Worm (Caenorhabditis elegans): ENCODE data around the gene F41G3.3.

DNA sequence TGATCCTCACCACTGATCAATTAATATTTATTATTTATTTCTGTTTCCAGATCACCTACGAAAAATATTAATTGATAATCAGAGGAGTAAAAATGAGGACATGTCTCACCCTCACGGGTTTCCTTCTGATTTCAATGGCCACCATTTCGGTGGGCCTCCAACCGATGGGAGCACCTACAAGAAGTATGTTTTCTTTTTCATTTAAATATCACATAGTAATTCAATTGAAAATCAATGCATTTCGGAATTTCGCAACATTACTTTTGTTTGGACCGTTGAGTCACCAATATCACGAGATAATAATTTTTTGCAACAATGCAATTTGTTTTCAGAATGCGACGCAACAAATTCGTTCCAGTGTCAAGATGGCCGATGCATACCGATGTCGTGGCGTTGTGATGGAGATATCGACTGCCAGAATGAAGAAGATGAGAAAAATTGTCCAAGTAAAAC, 27.1 kb downstream of the F41G3.3 start, which contains the start of gene gldi-2:
- TF ChIP-seq nhr-90 (tag; optimal IDR thresholded peaks at IDR 0.05; ENCODE audit: poor library complexity), result no peak
- TF ChIP-seq pqm-1 (tag; optimal IDR thresholded peaks at IDR 0.05), result no peak
